Worm (Caenorhabditis elegans) whole organism, late embryonic: ENCODE results near the gene pqn-13.

Experiments used
- K09A11.1 ChIP-seq: sonication (generic microtip); optimal IDR thresholded peaks from 2 replicates; lab custom pipeline; 2017; ENCODE audit warnings: antibody characterized with exemption, mild to moderate bottlenecking, missing genetic modification characterization, missing compliant biosample characterization; ENCODE audit not compliant: insufficient read depth
- T23F11.4 ChIP-seq: fragments of 200-800 bp; sonication (Bioruptor generic); optimal IDR thresholded peaks from 2 replicates; lab custom pipeline; 2018; ENCODE audit warnings: mild to moderate bottlenecking, missing genetic modification characterization, missing compliant biosample characterization
- ahr-1 ChIP-seq: sonication (generic microtip); optimal IDR thresholded peaks from 2 replicates; lab custom pipeline; 2016; ENCODE audit warnings: missing genetic modification characterization, missing compliant biosample characterization
- ceh-14 ChIP-seq: sonication (generic microtip); optimal IDR thresholded peaks from 2 replicates; lab custom pipeline; 2016; ENCODE audit warnings: missing genotype, missing genetic modification characterization, missing compliant biosample characterization
- ceh-19 ChIP-seq: fragments of 200-800 bp; sonication (Bioruptor generic); optimal IDR thresholded peaks from 2 replicates; lab custom pipeline; 2018; ENCODE audit warnings: mild to moderate bottlenecking, missing genetic modification characterization, missing compliant biosample characterization
- ceh-2 ChIP-seq: sonication (generic microtip); optimal IDR thresholded peaks from 2 replicates; lab custom pipeline; 2016; ENCODE audit warnings: missing genotype, missing genetic modification characterization, missing compliant biosample characterization
- ceh-22 ChIP-seq: sonication (generic microtip); optimal IDR thresholded peaks from 2 replicates; lab custom pipeline; 2017; ENCODE audit warnings: missing biosample characterization, missing genetic modification characterization
- ceh-34 ChIP-seq: sonication (generic microtip); optimal IDR thresholded peaks from 2 replicates; lab custom pipeline; 2016; ENCODE audit warnings: mild to moderate bottlenecking, missing genetic modification characterization, missing compliant biosample characterization
- ceh-45 ChIP-seq: fragments of 200-800 bp; sonication (Bioruptor generic); IDR thresholded peaks from 2 replicates; pipeline ENCODE4 v1.3.6; 2022; ENCODE audit warnings: missing genetic modification reagents, missing genetic modification characterization, missing compliant biosample characterization
- ceh-48 ChIP-seq: sonication (generic microtip); optimal IDR thresholded peaks from 2 replicates; lab custom pipeline; 2016; ENCODE audit warnings: missing genetic modification characterization, inconsistent platforms, missing compliant biosample characterization
- che-1 ChIP-seq: sonication (generic microtip); optimal IDR thresholded peaks from 2 replicates; lab custom pipeline; 2016; ENCODE audit warnings: mild to moderate bottlenecking, missing genetic modification characterization, missing compliant biosample characterization
- dmd-4 ChIP-seq: sonication (generic microtip); optimal IDR thresholded peaks from 2 replicates; lab custom pipeline; 2016; ENCODE audit warnings: borderline replicate concordance, missing genetic modification characterization, missing compliant biosample characterization
- elt-4 ChIP-seq: sonication (generic microtip); optimal IDR thresholded peaks from 2 replicates; lab custom pipeline; 2016; ENCODE audit warnings: missing genetic modification characterization, missing compliant biosample characterization
- ets-4 ChIP-seq: sonication (generic microtip); optimal IDR thresholded peaks from 2 replicates; lab custom pipeline; 2016; ENCODE audit warnings: missing genetic modification characterization, missing compliant biosample characterization
- fax-1 ChIP-seq: sonication (generic microtip); optimal IDR thresholded peaks from 2 replicates; lab custom pipeline; 2016; ENCODE audit warnings: missing genotype, missing genetic modification characterization, missing compliant biosample characterization
- fkh-10 ChIP-seq: fragments of 150-350 bp; optimal IDR thresholded peaks from 2 replicates; lab custom pipeline; 2014; ENCODE audit warnings: missing biosample characterization, missing genetic modification reagents, missing genetic modification characterization
- hlh-13 ChIP-seq: fragments of 200-800 bp; sonication (Bioruptor generic); optimal IDR thresholded peaks from 2 replicates; lab custom pipeline; 2018; ENCODE audit warnings: mild to moderate bottlenecking, missing genetic modification characterization, missing compliant biosample characterization
- hlh-15 ChIP-seq: sonication (generic microtip); optimal IDR thresholded peaks from 2 replicates; lab custom pipeline; 2016; ENCODE audit warnings: missing genetic modification characterization, missing compliant biosample characterization
- hlh-6 ChIP-seq: sonication (generic microtip); optimal IDR thresholded peaks from 2 replicates; lab custom pipeline; 2016; ENCODE audit warnings: missing genotype, missing genetic modification characterization, missing compliant biosample characterization
- hlh-8 ChIP-seq: sonication (generic microtip); optimal IDR thresholded peaks from 2 replicates; lab custom pipeline; 2016; ENCODE audit warnings: missing genotype, missing genetic modification characterization, missing compliant biosample characterization
- lin-11 ChIP-seq: fragments of 200-800 bp; sonication (Bioruptor generic); optimal IDR thresholded peaks from 2 replicates; lab custom pipeline; 2018; ENCODE audit warnings: mild to moderate bottlenecking, missing genetic modification characterization, missing compliant biosample characterization
- madf-2 ChIP-seq: sonication (generic microtip); optimal IDR thresholded peaks from 2 replicates; lab custom pipeline; 2017; ENCODE audit warnings: missing genetic modification characterization, missing compliant biosample characterization
- nfya-1 ChIP-seq: sonication (generic microtip); optimal IDR thresholded peaks from 2 replicates; lab custom pipeline; 2017; ENCODE audit warnings: missing genetic modification characterization, mild to moderate bottlenecking, missing compliant biosample characterization, antibody characterized with exemption, moderate library complexity
- nhr-11 ChIP-seq: fragments of 150-350 bp; optimal IDR thresholded peaks from 2 replicates; lab custom pipeline; 2014; ENCODE audit warnings: missing biosample characterization, missing genetic modification characterization
- nhr-232 ChIP-seq: sonication (generic microtip); optimal IDR thresholded peaks from 2 replicates; lab custom pipeline; 2016; ENCODE audit warnings: missing genetic modification characterization, missing compliant biosample characterization
- pag-3 ChIP-seq: sonication (generic microtip); optimal IDR thresholded peaks from 2 replicates; lab custom pipeline; 2016; ENCODE audit warnings: missing compliant biosample characterization, missing genetic modification characterization, borderline replicate concordance
- pat-9 ChIP-seq: fragments of 200-800 bp; sonication (Bioruptor generic); optimal IDR thresholded peaks from 2 replicates; lab custom pipeline; 2018; ENCODE audit warnings: mild to moderate bottlenecking, missing genetic modification characterization, moderate library complexity, missing compliant biosample characterization
- pax-1 ChIP-seq: fragments of 150-350 bp; optimal IDR thresholded peaks from 2 replicates; lab custom pipeline; 2014; ENCODE audit warnings: missing biosample characterization, missing genetic modification characterization
- pqm-1 ChIP-seq: sonication (generic microtip); optimal IDR thresholded peaks from 2 replicates; lab custom pipeline; 2016; ENCODE audit warnings: missing genetic modification characterization, missing compliant biosample characterization
- ref-2 ChIP-seq: sonication (generic microtip); optimal IDR thresholded peaks from 2 replicates; lab custom pipeline; 2016; ENCODE audit warnings: missing genetic modification characterization, missing compliant biosample characterization
- rnt-1 ChIP-seq: sonication (generic microtip); optimal IDR thresholded peaks from 2 replicates; lab custom pipeline; 2016; ENCODE audit warnings: missing genetic modification characterization, missing compliant biosample characterization
- sox-4 ChIP-seq: sonication (generic microtip); optimal IDR thresholded peaks from 2 replicates; lab custom pipeline; 2017; ENCODE audit warnings: mild to moderate bottlenecking, missing genetic modification characterization, inconsistent platforms, missing compliant biosample characterization
- syd-9 ChIP-seq: sonication (generic microtip); optimal IDR thresholded peaks from 2 replicates; lab custom pipeline; 2016; ENCODE audit warnings: mild to moderate bottlenecking, missing genetic modification characterization, moderate library complexity, missing compliant biosample characterization
- tbx-2 ChIP-seq: sonication (generic microtip); optimal IDR thresholded peaks from 2 replicates; lab custom pipeline; 2016; ENCODE audit warnings: missing genetic modification characterization, missing compliant biosample characterization
- tbx-7 ChIP-seq: sonication (generic microtip); optimal IDR thresholded peaks from 2 replicates; lab custom pipeline; 2016; ENCODE audit warnings: missing genotype, missing genetic modification characterization, missing compliant biosample characterization
- unc-3 ChIP-seq, 2 experiments: fragments of 200-800 bp in 1 of 2; sonication (Bioruptor generic) in 1 of 2; sonication (generic microtip) in 1 of 2; conservative IDR thresholded peaks in 1 of 2; optimal IDR thresholded peaks in 1 of 2; 2 replicates each; pipeline versions ENCODE4 v1.3.6 to Lab custom; 2016 to 2022; ENCODE audit warnings: missing compliant biosample characterization in 2 of 2, missing genetic modification characterization in 2 of 2, missing genetic modification reagents in 1 of 2
- unc-42 ChIP-seq: sonication (generic microtip); optimal IDR thresholded peaks from 2 replicates; lab custom pipeline; 2016; ENCODE audit warnings: missing genotype, missing genetic modification characterization, missing compliant biosample characterization

The pqn-13 gene

ce11 chrV:5696177-5696576 is 20.3 kb upstream of the pqn-13 start:
- no peak for TF ChIP-seq ref-2 (tag; lab: Kevin White, UChicago)
- TF ChIP-seq sox-4 (tag; lab: Kevin White, UChicago), result no peak
- TF ChIP-seq pax-1 (tag; lab: Kevin White, UChicago), result no peak
- no peak for TF ChIP-seq tbx-2 (tag; lab: Kevin White, UChicago)
- no peak for TF ChIP-seq hlh-8 (tag; lab: Kevin White, UChicago)
- no peak for TF ChIP-seq unc-3 (GFP tag; conservative IDR thresholded peaks at IDR 0.05; lab: Robert Waterston, UW)
- no peak for TF ChIP-seq unc-3 (tag; optimal IDR thresholded peaks at IDR 0.05; lab: Kevin White, UChicago)
- no peak for TF ChIP-seq ceh-45
- no peak for TF ChIP-seq fax-1 (tag; lab: Kevin White, UChicago)
- TF ChIP-seq hlh-6 (tag; lab: Kevin White, UChicago), result no peak
- no peak for TF ChIP-seq ceh-2 (tag; lab: Kevin White, UChicago)
- no peak for TF ChIP-seq ceh-19
- TF ChIP-seq hlh-15 (tag; lab: Kevin White, UChicago), result no peak
- TF ChIP-seq ceh-22 (tag; lab: Kevin White, UChicago), result no peak
- no peak for TF ChIP-seq hlh-13 (GFP tag; lab: Kevin White, UChicago)
- TF ChIP-seq K09A11.1, result no peak
- no peak for TF ChIP-seq fkh-10 (GFP tag; lab: Kevin White, UChicago)
- no peak for TF ChIP-seq pat-9 (tag; lab: Kevin White, UChicago)
- no peak for TF ChIP-seq che-1

- TF ChIP-seq madf-2 (tag; lab: Kevin White, UChicago), result no peak
- TF ChIP-seq tbx-2 (tag; lab: Kevin White, UChicago), result no peak
- TF ChIP-seq tbx-7 (tag; lab: Kevin White, UChicago), result no peak
- TF ChIP-seq ceh-34, result no peak
- no peak for TF ChIP-seq ceh-48 (tag; lab: Kevin White, UChicago)
- TF ChIP-seq nfya-1, result no peak
- no peak for TF ChIP-seq lin-11 (tag; lab: Kevin White, UChicago)
- TF ChIP-seq pqm-1 (tag; lab: Kevin White, UChicago), result no peak
- TF ChIP-seq pax-1 (tag; lab: Kevin White, UChicago), result no peak
- TF ChIP-seq fax-1 (tag; lab: Kevin White, UChicago), result no peak
- TF ChIP-seq ceh-14, result no peak
- no peak for TF ChIP-seq rnt-1 (tag; lab: Kevin White, UChicago)
- TF ChIP-seq T23F11.4 (GFP tag; lab: Kevin White, UChicago), result no peak
- TF ChIP-seq syd-9 (tag; lab: Kevin White, UChicago), result no peak
- TF ChIP-seq dmd-4 (tag; lab: Kevin White, UChicago), result no peak
- TF ChIP-seq che-1, result no peak
- TF ChIP-seq nhr-11 (tag; lab: Kevin White, UChicago), result no peak
- TF ChIP-seq nhr-232 (tag; lab: Kevin White, UChicago), result no peak
- no peak for TF ChIP-seq ets-4 (tag; lab: Kevin White, UChicago)
Observed at ce11 chrV:5695635-5696034, 19.7 kb upstream of the pqn-13 start.

- TF ChIP-seq nhr-232 (tag; lab: Kevin White, UChicago) (no peak), pag-3 (tag; lab: Kevin White, UChicago) (no peak), fkh-10 (GFP tag; lab: Kevin White, UChicago) (no peak), ahr-1 (no peak), hlh-8 (tag; lab: Kevin White, UChicago) (no peak), elt-4 (tag; lab: Kevin White, UChicago) (no peak), lin-11 (tag; lab: Kevin White, UChicago) (no peak), unc-42 (tag; lab: Kevin White, UChicago) (no peak)
Observed at ce11 chrV:5693595-5693994, 17.7 kb upstream of the pqn-13 start.
